Fruit fly (Drosophila melanogaster) S2 (cell line): ENCODE results near the gene RpL26.

Experiments used
- CG8478 ChIP-seq: fragments of >200 bp; optimal IDR thresholded peaks from 2 replicates; lab custom pipeline; 2018
- CTCF ChIP-seq, 2 experiments: fragments of >200 bp; optimal IDR thresholded peaks; 2 replicates each; lab custom pipeline; 2018

The RpL26 gene

dm6 chr3L:18890283-18891175 is 8.1 kb upstream of the RpL26 start, which contains the start of gene CG3961:
Gene CG3961, minus strand, starts transcription at chr3L:18890483.
- TF ChIP-seq CG8478 (no peak), CTCF (optimal IDR thresholded peaks at IDR 0.05; lab: Kevin White, UChicago) (no peak)

- no peak for TF ChIP-seq CG8478
- TF ChIP-seq CTCF (optimal IDR thresholded peaks at IDR 0.05; lab: Kevin White, UChicago), result peak; percentile 27 to 59
These were observed 6.7 kb upstream of the RpL26 start, which contains the start of gene NijB for dm6 chr3L:18891986-18892385. Gene NijB, plus strand, starts transcription at chr3L:18892383.

- TF ChIP-seq CTCF (optimal IDR thresholded peaks at IDR 0.05; lab: Kevin White, UChicago), result no peak
- TF ChIP-seq CG8478, result no peak
These were observed 3.6 kb upstream of the RpL26 start for dm6 chr3L:18895079-18895478.

dm6 chr3L:18896297-18896863 is 2.3 kb upstream of the RpL26 start:
- TF ChIP-seq CTCF (optimal IDR thresholded peaks at IDR 0.05; lab: Kevin White, UChicago) (no peak), CG8478 (no peak)

dm6 chr3L:18897459-18898085 is 1.1 kb upstream of the RpL26 start:
- no peak for TF ChIP-seq CG8478
- TF ChIP-seq CTCF (optimal IDR thresholded peaks at IDR 0.05; lab: Kevin White, UChicago), result no peak

- TF ChIP-seq CG8478 (no peak), CTCF (optimal IDR thresholded peaks at IDR 0.05; lab: Kevin White, UChicago) (no peak)
These were observed 597 bp upstream of the RpL26 start, which contains the start of gene CG3902 for dm6 chr3L:18898086-18898470. Gene CG3902, minus strand, starts transcription at chr3L:18898293.

dm6 chr3L:18901411-18901810 is 2.7 kb downstream of the RpL26 start, which contains the start of the genes arx and CG6843:
Gene arx, minus strand, starts transcription at chr3L:18901554.
Gene CG6843, plus strand, starts transcription at chr3L:18901594.
- peak in 1 of 2 experiments; percentile 34 for TF ChIP-seq CTCF (optimal IDR thresholded peaks at IDR 0.05; lab: Kevin White, UChicago)
- no peak for TF ChIP-seq CG8478

dm6 chr3L:18904772-18905601 is 6.3 kb downstream of the RpL26 start, which contains the start of the genes CSN1b and Prp6:
Gene CSN1b, minus strand, starts transcription at chr3L:18904930.
Gene Prp6, plus strand, starts transcription at chr3L:18905372.
- TF ChIP-seq CG8478 (no peak), CTCF (optimal IDR thresholded peaks at IDR 0.05; lab: Kevin White, UChicago) (no peak)

dm6 chr3L:18911082-18911481 is 12.4 kb downstream of the RpL26 start, which contains the start of gene Ir75d:
Gene Ir75d, minus strand, starts transcription at chr3L:18911182.
- no peak for TF ChIP-seq CTCF (optimal IDR thresholded peaks at IDR 0.05; lab: Kevin White, UChicago)
- no peak for TF ChIP-seq CG8478

- TF ChIP-seq CG8478 (no peak), CTCF (optimal IDR thresholded peaks at IDR 0.05; lab: Kevin White, UChicago) (peak; percentile 38 to 70)
These were observed 15.5 kb downstream of the RpL26 start, which contains the start of gene COX6AL2 for dm6 chr3L:18914100-18914683. Gene COX6AL2, minus strand, starts transcription at chr3L:18914150.

- TF ChIP-seq CTCF (optimal IDR thresholded peaks at IDR 0.05; lab: Kevin White, UChicago) (peak; percentile 71 to 77), CG8478 (no peak)
These were observed 17.8 kb downstream of the RpL26 start for dm6 chr3L:18916466-18916865.

dm6 chr3L:18917281-18917680 is 18.6 kb downstream of the RpL26 start, which contains the start of gene CG6839:
Gene CG6839, plus strand, starts transcription at chr3L:18917581.
- no peak for TF ChIP-seq CG8478
- TF ChIP-seq CTCF (optimal IDR thresholded peaks at IDR 0.05; lab: Kevin White, UChicago), result no peak

- no peak for TF ChIP-seq CTCF (optimal IDR thresholded peaks at IDR 0.05; lab: Kevin White, UChicago)
- TF ChIP-seq CG8478, result no peak
These were observed 21.5 kb downstream of the RpL26 start, which contains the start of gene CG18223 for dm6 chr3L:18920219-18920618. Gene CG18223, minus strand, starts transcription at chr3L:18920319.

- no peak for TF ChIP-seq CTCF (optimal IDR thresholded peaks at IDR 0.05; lab: Kevin White, UChicago)
- no peak for TF ChIP-seq CG8478
These were observed 23.4 kb downstream of the RpL26 start, which contains the start of gene CG3819 for dm6 chr3L:18922086-18922485. Gene CG3819, minus strand, starts transcription at chr3L:18922108.
